Comparison of ENCODE assay signal across 4 fruit fly cellular contexts in the genomic region with DNA sequence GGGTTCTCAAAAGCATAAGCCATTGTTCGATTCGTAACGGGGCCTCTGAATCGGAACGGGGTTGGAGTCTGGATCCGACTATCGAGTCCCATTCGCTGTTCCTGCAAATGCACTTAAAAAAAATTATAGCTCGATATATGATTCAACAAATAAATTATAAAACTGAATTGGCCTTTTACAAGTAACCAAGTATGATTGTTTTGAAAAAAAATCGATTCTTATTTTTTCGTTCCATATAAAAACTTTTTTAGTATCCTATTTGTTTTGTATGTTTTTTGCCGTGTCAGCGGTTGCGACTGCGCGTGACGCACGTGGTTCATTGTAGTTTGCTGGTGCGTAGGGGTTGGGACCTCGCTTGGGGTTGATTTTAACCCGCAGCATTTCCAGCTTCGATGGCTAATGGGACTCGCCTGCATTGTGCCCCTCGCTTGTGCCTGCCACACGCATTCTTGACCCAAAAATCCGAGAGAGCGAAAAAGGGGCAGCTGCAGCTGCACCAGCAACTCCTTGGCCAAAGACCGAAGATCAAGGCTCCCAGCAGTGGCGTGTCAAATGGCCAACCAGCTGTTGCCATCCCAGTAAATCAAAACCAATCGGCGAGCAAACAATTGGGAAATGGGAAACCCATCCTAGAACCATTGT.
TF ChIP-seq lines count a peak whose summit lies in the region.

No protein-coding gene starts in this region.

- TF ChIP-seq CTCF in whole organism, embryonic (GFP tag; optimal IDR thresholded peaks at IDR 0.05; lab: Kevin White, UChicago): no peak

TF ChIP-seq in whole organism, embryonic, 481 proteins besides CTCF, POLR2A, EP300 and RAD21 (continues in another document):
- peak; percentile 34 for TF ChIP-seq sqz (GFP tag; optimal IDR thresholded peaks at IDR 0.05; lab: Kevin White, UChicago)
- no peak for TF ChIP-seq emc (GFP tag; optimal IDR thresholded peaks at IDR 0.05; lab: Kevin White, UChicago)
- peak; percentile 94 for TF ChIP-seq CG4404 (GFP tag; IDR thresholded peaks at IDR 0.05; lab: Robert Waterston, UW)
- TF ChIP-seq salm (tag; optimal IDR thresholded peaks at IDR 0.05; lab: Kevin White, UChicago): no peak
- TF ChIP-seq crp (GFP tag; optimal IDR thresholded peaks at IDR 0.05; lab: Kevin White, UChicago): no peak
- no peak for TF ChIP-seq CG15514 (GFP tag; optimal IDR thresholded peaks at IDR 0.05; lab: Kevin White, UChicago)
- peak; percentile 9 for TF ChIP-seq ind (GFP tag; optimal IDR thresholded peaks at IDR 0.05; lab: Kevin White, UChicago)
- TF ChIP-seq Dip3 (GFP tag; optimal IDR thresholded peaks at IDR 0.05; lab: Kevin White, UChicago): no peak
- TF ChIP-seq Poxn (GFP tag; IDR thresholded peaks at IDR 0.05; lab: Robert Waterston, UW): no peak
- TF ChIP-seq CG12942 (GFP tag; optimal IDR thresholded peaks at IDR 0.05; lab: Kevin White, UChicago): peak; percentile 15
- TF ChIP-seq zfh2 (GFP tag; optimal IDR thresholded peaks at IDR 0.05; lab: Kevin White, UChicago): no peak
- TF ChIP-seq pan (optimal IDR thresholded peaks at IDR 0.05; lab: Kevin White, UChicago): no peak
- TF ChIP-seq pan (GFP tag; optimal IDR thresholded peaks at IDR 0.05 in 1 of 2, IDR thresholded peaks at IDR 0.05 in 1 of 2): peak in 1 of 2 experiments; percentile 12
- no peak for TF ChIP-seq HmgZ (tag; optimal IDR thresholded peaks at IDR 0.05; lab: Kevin White, UChicago)
- peak; percentile 14 for TF ChIP-seq slp2 (GFP tag; optimal IDR thresholded peaks at IDR 0.05; lab: Kevin White, UChicago)
- TF ChIP-seq CG8359 (GFP tag; optimal IDR thresholded peaks at IDR 0.05; lab: Kevin White, UChicago; ENCODE audit: borderline replicate concordance): peak; percentile 7
- TF ChIP-seq Abd-B (GFP tag; optimal IDR thresholded peaks at IDR 0.05; lab: Kevin White, UChicago): peak; percentile 26
- TF ChIP-seq Lhr (GFP tag; optimal IDR thresholded peaks at IDR 0.05; lab: Kevin White, UChicago): no peak
- TF ChIP-seq CG7556 (GFP tag; optimal IDR thresholded peaks at IDR 0.05; lab: Kevin White, UChicago): peak; percentile 71
- no peak for TF ChIP-seq Drgx (GFP tag; IDR thresholded peaks at IDR 0.05; lab: Robert Waterston, UW)
- TF ChIP-seq phol (tag; optimal IDR thresholded peaks at IDR 0.05; lab: Kevin White, UChicago): peak; percentile 80

TF ChIP-seq in whole organism, prepupa, 60 proteins besides CTCF, POLR2A, EP300 and RAD21 (continues in another document):
- TF ChIP-seq Lpt (GFP tag; optimal IDR thresholded peaks at IDR 0.05; lab: Kevin White, UChicago) (no peak), CG6163 (GFP tag; IDR thresholded peaks at IDR 0.05; lab: Robert Waterston, UW) (peak; percentile 66), Smox (GFP tag; optimal IDR thresholded peaks at IDR 0.05; lab: Kevin White, UChicago) (peak; percentile 35), CG6792 (GFP tag; optimal IDR thresholded peaks at IDR 0.05; lab: Kevin White, UChicago) (peak; percentile 35), CG7368 (GFP tag; optimal IDR thresholded peaks at IDR 0.05; lab: Kevin White, UChicago) (peak; percentile 24), lz (GFP tag; optimal IDR thresholded peaks at IDR 0.05; lab: Kevin White, UChicago) (peak; percentile 35), Hr39 (GFP tag; optimal IDR thresholded peaks at IDR 0.05; lab: Kevin White, UChicago) (peak; percentile 13), CG3919 (GFP tag; optimal IDR thresholded peaks at IDR 0.05; lab: Kevin White, UChicago) (peak; percentile 29), Met (GFP tag; optimal IDR thresholded peaks at IDR 0.05; lab: Kevin White, UChicago) (peak; percentile 53), CG6854 (GFP tag; optimal IDR thresholded peaks at IDR 0.05; lab: Kevin White, UChicago) (no peak), CG1621 (tag; optimal IDR thresholded peaks at IDR 0.05; lab: Kevin White, UChicago) (no peak), CG11762 (GFP tag; optimal IDR thresholded peaks at IDR 0.05; lab: Kevin White, UChicago; ENCODE audit: insufficient read depth) (peak; percentile 24), Ets96B (tag; optimal IDR thresholded peaks at IDR 0.05; lab: Kevin White, UChicago) (peak; percentile 54), fkh (GFP tag; optimal IDR thresholded peaks at IDR 0.05; lab: Kevin White, UChicago) (no peak), CG15336 (GFP tag; IDR thresholded peaks at IDR 0.05; lab: Robert Waterston, UW) (0 out of 2 replicates have a peak, but pooled peaks have one; percentile 42), Gug (GFP tag; IDR thresholded peaks at IDR 0.05; lab: Robert Waterston, UW) (no peak), CG32006 (GFP tag; optimal IDR thresholded peaks at IDR 0.05; lab: Kevin White, UChicago) (peak; percentile 15), dac (GFP tag; optimal IDR thresholded peaks at IDR 0.05; lab: Kevin White, UChicago) (no peak), salr (GFP tag; optimal IDR thresholded peaks at IDR 0.05; lab: Kevin White, UChicago) (no peak), svp (GFP tag; lab: Kevin White, UChicago) (peak; percentile 74), CG10631 (GFP tag; optimal IDR thresholded peaks at IDR 0.05; lab: Kevin White, UChicago) (peak; percentile 43)

TF ChIP-seq in whole organism, pupa, 21 proteins besides CTCF, POLR2A, EP300 and RAD21:
- peak; percentile 19 for TF ChIP-seq CG34367 (tag; optimal IDR thresholded peaks at IDR 0.05; lab: Kevin White, UChicago)
- TF ChIP-seq CG13204 (GFP tag; optimal IDR thresholded peaks at IDR 0.05; lab: Kevin White, UChicago): no peak
- TF ChIP-seq CG8159 (tag; optimal IDR thresholded peaks at IDR 0.05; lab: Kevin White, UChicago): peak; percentile 63
- peak; percentile 51 for TF ChIP-seq CG15710 (tag; optimal IDR thresholded peaks at IDR 0.05; lab: Kevin White, UChicago)
- TF ChIP-seq CG8301 (tag; optimal IDR thresholded peaks at IDR 0.05; lab: Kevin White, UChicago): peak; percentile 14
- peak; percentile 46 for TF ChIP-seq CG17806 (tag; optimal IDR thresholded peaks at IDR 0.05; lab: Kevin White, UChicago)
- TF ChIP-seq D1 (tag; optimal IDR thresholded peaks at IDR 0.05; lab: Kevin White, UChicago): no peak
- TF ChIP-seq CG9948 (tag; optimal IDR thresholded peaks at IDR 0.05; lab: Kevin White, UChicago): peak; percentile 29
- peak; percentile 12 for TF ChIP-seq CG14655 (GFP tag; optimal IDR thresholded peaks at IDR 0.05; lab: Kevin White, UChicago)

TF ChIP-seq in whole organism, wandering third instar larva, 38 proteins besides CTCF, POLR2A, EP300 and RAD21 (continues in another document):
- TF ChIP-seq ey (GFP tag; optimal IDR thresholded peaks at IDR 0.05; lab: Kevin White, UChicago): peak; percentile 55
- TF ChIP-seq tai (GFP tag; optimal IDR thresholded peaks at IDR 0.05; lab: Kevin White, UChicago): no peak
- no peak for TF ChIP-seq Vsx2 (GFP tag; optimal IDR thresholded peaks at IDR 0.05; lab: Kevin White, UChicago; ENCODE audit: partially characterized antibody)
- no peak for TF ChIP-seq Hr83 (GFP tag; optimal IDR thresholded peaks at IDR 0.05; lab: Kevin White, UChicago; ENCODE audit: poor library complexity, severe bottlenecking)
- TF ChIP-seq Hr78 (GFP tag; optimal IDR thresholded peaks at IDR 0.05; lab: Kevin White, UChicago): no peak
- peak in 1 of 2 experiments; percentile 61 for TF ChIP-seq foxo (GFP tag; optimal IDR thresholded peaks at IDR 0.05; lab: Kevin White, UChicago)
- TF ChIP-seq br (GFP tag; optimal IDR thresholded peaks at IDR 0.05; lab: Kevin White, UChicago): peak; percentile 38
- no peak for TF ChIP-seq Dfd (GFP tag; optimal IDR thresholded peaks at IDR 0.05; lab: Kevin White, UChicago)
- no peak for TF ChIP-seq lola (GFP tag; optimal IDR thresholded peaks at IDR 0.05; lab: Kevin White, UChicago)
- TF ChIP-seq Hnf4 (GFP tag; optimal IDR thresholded peaks at IDR 0.05; lab: Kevin White, UChicago): peak; percentile 36
- TF ChIP-seq Mio (GFP tag; optimal IDR thresholded peaks at IDR 0.05; lab: Kevin White, UChicago): no peak
- no peak for TF ChIP-seq dsf (GFP tag; optimal IDR thresholded peaks at IDR 0.05; lab: Kevin White, UChicago; ENCODE audit: borderline replicate concordance)
- TF ChIP-seq CG9705 (GFP tag; optimal IDR thresholded peaks at IDR 0.05; lab: Kevin White, UChicago): no peak
- no peak for TF ChIP-seq CG32264 (GFP tag; optimal IDR thresholded peaks at IDR 0.05; lab: Kevin White, UChicago)
- TF ChIP-seq dmrt93B (GFP tag; optimal IDR thresholded peaks at IDR 0.05; lab: Kevin White, UChicago): no peak
- TF ChIP-seq sv (GFP tag; optimal IDR thresholded peaks at IDR 0.05; lab: Kevin White, UChicago): peak; percentile 50
- TF ChIP-seq dl (GFP tag; optimal IDR thresholded peaks at IDR 0.05; lab: Kevin White, UChicago; ENCODE audit: insufficient read depth in 1 of 2, partially characterized antibody in 2 of 2): no peak
- peak; percentile 51 for TF ChIP-seq HLH106 (tag; optimal IDR thresholded peaks at IDR 0.05; lab: Kevin White, UChicago)
- TF ChIP-seq jim (GFP tag; optimal IDR thresholded peaks at IDR 0.05; lab: Kevin White, UChicago): no peak
- TF ChIP-seq usp (GFP tag; optimal IDR thresholded peaks at IDR 0.05; lab: Kevin White, UChicago): no peak
- TF ChIP-seq pan (optimal IDR thresholded peaks at IDR 0.05; lab: Kevin White, UChicago): no peak
- peak; percentile 58 for TF ChIP-seq h (GFP tag; optimal IDR thresholded peaks at IDR 0.05; lab: Kevin White, UChicago)
- no peak for TF ChIP-seq brk (GFP tag; optimal IDR thresholded peaks at IDR 0.05; lab: Kevin White, UChicago)
- peak; percentile 32 for TF ChIP-seq Sp1 (GFP tag; optimal IDR thresholded peaks at IDR 0.05; lab: Kevin White, UChicago)
- TF ChIP-seq rgr (GFP tag; optimal IDR thresholded peaks at IDR 0.05; lab: Kevin White, UChicago): peak; percentile 45
- no peak for TF ChIP-seq sage (GFP tag; optimal IDR thresholded peaks at IDR 0.05; lab: Kevin White, UChicago)
- TF ChIP-seq Dif (GFP tag; optimal IDR thresholded peaks at IDR 0.05; lab: Kevin White, UChicago; ENCODE audit: partially characterized antibody): no peak
- TF ChIP-seq GATAd (GFP tag; optimal IDR thresholded peaks at IDR 0.05; lab: Kevin White, UChicago): no peak
- peak; percentile 48 for TF ChIP-seq OdsH (GFP tag; optimal IDR thresholded peaks at IDR 0.05; lab: Kevin White, UChicago)
- peak; percentile 59 for TF ChIP-seq fru (GFP tag; optimal IDR thresholded peaks at IDR 0.05; lab: Kevin White, UChicago)
- TF ChIP-seq psq (GFP tag; optimal IDR thresholded peaks at IDR 0.05; lab: Kevin White, UChicago): peak; percentile 8
- peak; percentile 25 for TF ChIP-seq woc (GFP tag; optimal IDR thresholded peaks at IDR 0.05; lab: Kevin White, UChicago)
- no peak for TF ChIP-seq Rel (GFP tag; optimal IDR thresholded peaks at IDR 0.05; lab: Kevin White, UChicago)
- no peak for TF ChIP-seq Rel (tag; optimal IDR thresholded peaks at IDR 0.05; lab: Kevin White, UChicago)
- no peak for TF ChIP-seq Abd-B (GFP tag; optimal IDR thresholded peaks at IDR 0.05; lab: Kevin White, UChicago)
- no peak for TF ChIP-seq CrebA (GFP tag; optimal IDR thresholded peaks at IDR 0.05; lab: Kevin White, UChicago; ENCODE audit: borderline replicate concordance)
- no peak for TF ChIP-seq N (GFP tag; optimal IDR thresholded peaks at IDR 0.05; lab: Kevin White, UChicago)
- TF ChIP-seq Jra (GFP tag; optimal IDR thresholded peaks at IDR 0.05; lab: Kevin White, UChicago): peak; percentile 13
